Worm (Caenorhabditis elegans) whole organism, L3 larva: Measurements from ENCODE around the gene Y82E9BL.3.

Source experiments
- R02D3.7 ChIP-seq: fragments of 150-350 bp; optimal IDR thresholded peaks from 2 replicates; lab custom pipeline; 2014; ENCODE audit warnings: missing biosample characterization, missing genetic modification characterization
- ZK546.5 ChIP-seq: sonication (generic microtip); optimal IDR thresholded peaks from 2 replicates; lab custom pipeline; 2017; ENCODE audit warnings: missing biosample characterization, missing genetic modification characterization
- aly-2 ChIP-seq: fragments of 150-350 bp; optimal IDR thresholded peaks from 2 replicates; lab custom pipeline; 2014; ENCODE audit warnings: missing biosample characterization, missing genetic modification characterization
- ama-1 ChIP-seq: fragments of 150-350 bp; optimal IDR thresholded peaks from 2 replicates; lab custom pipeline; 2018
- ceh-16 ChIP-seq: sonication (generic microtip); optimal IDR thresholded peaks from 2 replicates; lab custom pipeline; 2017; ENCODE audit warnings: missing biosample characterization, missing genetic modification characterization
- ceh-28 ChIP-seq: fragments of 150-350 bp; optimal IDR thresholded peaks from 2 replicates; lab custom pipeline; 2014; ENCODE audit warnings: missing biosample characterization, missing genetic modification reagents, missing genetic modification characterization
- daf-12 ChIP-seq: fragments of 150-350 bp; optimal IDR thresholded peaks from 2 replicates; lab custom pipeline; 2014; ENCODE audit warnings: missing biosample characterization, missing genetic modification reagents, missing genetic modification characterization
- egl-5 ChIP-seq: fragments of 150-350 bp; optimal IDR thresholded peaks from 2 replicates; lab custom pipeline; 2017; ENCODE audit warnings: missing biosample characterization, missing genetic modification reagents, missing genetic modification characterization, inconsistent platforms
- elt-1 ChIP-seq: fragments of 150-350 bp; optimal IDR thresholded peaks from 2 replicates; lab custom pipeline; 2014; ENCODE audit warnings: missing biosample characterization, missing genetic modification characterization
- elt-2 ChIP-seq: sonication (generic microtip); optimal IDR thresholded peaks from 2 replicates; lab custom pipeline; 2016; ENCODE audit warnings: missing genetic modification reagents, mild to moderate bottlenecking, missing genetic modification characterization, missing compliant biosample characterization
- elt-3 ChIP-seq, 3 experiments: fragments of 150-350 bp in 1 of 3; sonication (generic microtip) in 2 of 3; optimal IDR thresholded peaks; 2 replicates in 2 of 3; 4 replicates in 1 of 3; lab custom pipeline; 2014 to 2017; ENCODE audit warnings: missing biosample characterization in 3 of 3, missing genetic modification characterization in 3 of 3
- eor-1 ChIP-seq, 2 experiments: fragments of 150-350 bp; optimal IDR thresholded peaks; 2 replicates each; lab custom pipeline; 2014 to 2018; ENCODE audit warnings: missing biosample characterization in 2 of 2, missing genetic modification characterization in 2 of 2
- fkh-10 ChIP-seq: sonication (generic microtip); optimal IDR thresholded peaks from 2 replicates; lab custom pipeline; 2017; ENCODE audit warnings: missing biosample characterization, missing genetic modification reagents, missing genetic modification characterization
- fos-1 ChIP-seq: fragments of 150-350 bp; optimal IDR thresholded peaks from 2 replicates; lab custom pipeline; 2014; ENCODE audit warnings: missing biosample characterization, missing genetic modification characterization
- hmg-11 ChIP-seq: sonication (generic microtip); optimal IDR thresholded peaks from 2 replicates; lab custom pipeline; 2016; ENCODE audit warnings: missing genetic modification characterization, missing compliant biosample characterization
- lin-15B ChIP-seq: fragments of 150-350 bp; optimal IDR thresholded peaks from 2 replicates; lab custom pipeline; 2014; ENCODE audit warnings: missing biosample characterization, missing genetic modification characterization
- lin-39 ChIP-seq: fragments of 150-350 bp; optimal IDR thresholded peaks from 2 replicates; lab custom pipeline; 2018; ENCODE audit warnings: missing biosample characterization, missing genetic modification reagents, missing genetic modification characterization
- lsy-12 ChIP-seq: sonication (generic microtip); optimal IDR thresholded peaks from 2 replicates; lab custom pipeline; 2016; ENCODE audit warnings: mild to moderate bottlenecking, missing genetic modification characterization, missing compliant biosample characterization
- mml-1 ChIP-seq: fragments of 150-350 bp; sonication (generic microtip); optimal IDR thresholded peaks from 3 replicates; lab custom pipeline; 2014; ENCODE audit warnings: missing biosample characterization, missing genetic modification characterization
- nhr-12 ChIP-seq: fragments of 150-350 bp; optimal IDR thresholded peaks from 2 replicates; lab custom pipeline; 2014; ENCODE audit warnings: missing biosample characterization, missing genetic modification characterization
- nhr-23 ChIP-seq: fragments of 150-350 bp; optimal IDR thresholded peaks from 2 replicates; lab custom pipeline; 2014; ENCODE audit warnings: missing biosample characterization, missing genetic modification reagents, missing genetic modification characterization
- nhr-25 ChIP-seq: sonication (generic microtip); optimal IDR thresholded peaks from 2 replicates; lab custom pipeline; 2017; ENCODE audit warnings: missing biosample characterization, missing genetic modification characterization
- nhr-28 ChIP-seq: fragments of 150-350 bp; optimal IDR thresholded peaks from 2 replicates; lab custom pipeline; 2014; ENCODE audit warnings: missing biosample characterization, missing genetic modification characterization
- pha-4 ChIP-seq: fragments of 150-350 bp; optimal IDR thresholded peaks from 2 replicates; lab custom pipeline; 2014; ENCODE audit warnings: missing biosample characterization, missing genetic modification reagents, missing genetic modification characterization
- pqm-1 ChIP-seq: fragments of 150-350 bp; optimal IDR thresholded peaks from 2 replicates; lab custom pipeline; 2017; ENCODE audit warnings: missing biosample characterization, missing genetic modification characterization, inconsistent platforms
- sea-2 ChIP-seq: fragments of 150-350 bp; sonication (generic microtip); optimal IDR thresholded peaks from 4 replicates; lab custom pipeline; 2014; ENCODE audit warnings: missing biosample characterization, missing genetic modification reagents, missing genetic modification characterization
- snpc-4 ChIP-seq: fragments of 150-350 bp; optimal IDR thresholded peaks from 2 replicates; lab custom pipeline; 2014; ENCODE audit warnings: missing biosample characterization, missing genetic modification characterization
- unc-39 ChIP-seq: sonication (generic microtip); optimal IDR thresholded peaks from 4 replicates; lab custom pipeline; 2017; ENCODE audit warnings: missing biosample characterization, missing genetic modification characterization
- unc-62 ChIP-seq: fragments of 150-350 bp; sonication (generic microtip); optimal IDR thresholded peaks from 4 replicates; lab custom pipeline; 2014; ENCODE audit warnings: missing biosample characterization, missing genetic modification reagents, missing genetic modification characterization
- ztf-11 ChIP-seq: fragments of 150-350 bp; optimal IDR thresholded peaks from 2 replicates; lab custom pipeline; 2014; ENCODE audit warnings: missing biosample characterization, missing genetic modification characterization

Gene Y82E9BL.3

ce11 chrIII:1342488-1342887, 8.2 kb downstream of the Y82E9BL.3 start, which contains the start of gene fbxa-26:
Gene fbxa-26, minus strand, starts transcription at chrIII:1342522.
- TF ChIP-seq unc-39 (tag; lab: Kevin White, UChicago) (no peak), pha-4 (tag; lab: Kevin White, UChicago) (peak; percentile 20), egl-5 (no peak), elt-2 (tag; lab: Kevin White, UChicago) (peak; percentile 67), lsy-12 (no peak), elt-1 (tag; lab: Kevin White, UChicago) (no peak)

- TF ChIP-seq nhr-25: no peak
- no peak for TF ChIP-seq egl-5
- TF ChIP-seq daf-12 (tag; lab: Kevin White, UChicago): no peak
- TF ChIP-seq lin-39 (tag; lab: Kevin White, UChicago): no peak
- TF ChIP-seq ztf-11 (tag; lab: Kevin White, UChicago): no peak
- TF ChIP-seq fkh-10: no peak
- no peak for TF ChIP-seq unc-62 (GFP tag; lab: Kevin White, UChicago)
- no peak for TF ChIP-seq ZK546.5 (tag; lab: Kevin White, UChicago)
- no peak for TF ChIP-seq mml-1 (tag; lab: Kevin White, UChicago)
- TF ChIP-seq sea-2: no peak
- no peak for TF ChIP-seq elt-2 (tag; lab: Kevin White, UChicago)
- TF ChIP-seq fos-1 (tag; lab: Kevin White, UChicago): no peak
- TF ChIP-seq lin-15B (tag; lab: Kevin White, UChicago): no peak
- TF ChIP-seq unc-39 (tag; lab: Kevin White, UChicago): no peak
- no peak for TF ChIP-seq pqm-1
- no peak for TF ChIP-seq aly-2 (tag; lab: Kevin White, UChicago)
These were observed 10.4 kb downstream of the Y82E9BL.3 start, which contains the start of gene fbxa-5 for ce11 chrIII:1340240-1340639. Gene fbxa-5, minus strand, starts transcription at chrIII:1340340.

ce11 chrIII:1331894-1332293, 18.8 kb downstream of the Y82E9BL.3 start, which contains the start of gene Y82E9BL.19:
Gene Y82E9BL.19, plus strand, starts transcription at chrIII:1332016.
- TF ChIP-seq elt-3 (tag; optimal IDR thresholded peaks at IDR 0.05; lab: Kevin White, UChicago) (no peak), elt-2 (tag; lab: Kevin White, UChicago) (peak; percentile 68)

ce11 chrIII:1326490-1326889, 24.2 kb downstream of the Y82E9BL.3 start, which contains the start of gene Y82E9BL.18:
Gene Y82E9BL.18, plus strand, starts transcription at chrIII:1326790.
- TF ChIP-seq elt-2 (tag; lab: Kevin White, UChicago): no peak
- no peak for TF ChIP-seq ceh-28
- no peak for TF ChIP-seq pqm-1
- no peak for TF ChIP-seq elt-3 (tag; optimal IDR thresholded peaks at IDR 0.05; lab: Kevin White, UChicago)
- TF ChIP-seq snpc-4 (tag; lab: Kevin White, UChicago): no peak
- TF ChIP-seq R02D3.7 (tag; lab: Kevin White, UChicago): no peak
- TF ChIP-seq nhr-12 (tag; lab: Kevin White, UChicago): no peak
- TF ChIP-seq unc-62 (GFP tag; lab: Kevin White, UChicago): no peak
- no peak for TF ChIP-seq nhr-23 (tag; lab: Kevin White, UChicago)
- no peak for TF ChIP-seq ZK546.5 (tag; lab: Kevin White, UChicago)
- TF ChIP-seq sea-2: no peak
- no peak for TF ChIP-seq hmg-11 (tag; lab: Kevin White, UChicago)
- no peak for TF ChIP-seq nhr-25

ce11 chrIII:1324513-1324912, 26.1 kb downstream of the Y82E9BL.3 start, which contains the start of gene fbxa-14:
Gene fbxa-14, minus strand, starts transcription at chrIII:1324613.
- TF ChIP-seq ceh-16 (tag; lab: Kevin White, UChicago): no peak

ce11 chrIII:1323555-1323954, 27.1 kb downstream of the Y82E9BL.3 start:
- TF ChIP-seq pqm-1 (peak; percentile 81), hmg-11 (tag; lab: Kevin White, UChicago) (no peak), R02D3.7 (tag; lab: Kevin White, UChicago) (no peak), ztf-11 (tag; lab: Kevin White, UChicago) (no peak), eor-1 (tag; optimal IDR thresholded peaks at IDR 0.05; lab: Kevin White, UChicago) (no peak), elt-2 (tag; lab: Kevin White, UChicago) (peak; percentile 94), elt-3 (tag; optimal IDR thresholded peaks at IDR 0.05; lab: Kevin White, UChicago) (no peak), unc-39 (tag; lab: Kevin White, UChicago) (no peak), ama-1 (lab: Kevin White, UChicago) (no peak), nhr-28 (no peak), ZK546.5 (tag; lab: Kevin White, UChicago) (no peak)
